Fruit fly (Drosophila melanogaster): Measurements from ENCODE around the gene primo-1.
A peak's percentile ranks its signal among the peaks of the same experiment; 100 is the strongest.

The primo-1 gene

DNA sequence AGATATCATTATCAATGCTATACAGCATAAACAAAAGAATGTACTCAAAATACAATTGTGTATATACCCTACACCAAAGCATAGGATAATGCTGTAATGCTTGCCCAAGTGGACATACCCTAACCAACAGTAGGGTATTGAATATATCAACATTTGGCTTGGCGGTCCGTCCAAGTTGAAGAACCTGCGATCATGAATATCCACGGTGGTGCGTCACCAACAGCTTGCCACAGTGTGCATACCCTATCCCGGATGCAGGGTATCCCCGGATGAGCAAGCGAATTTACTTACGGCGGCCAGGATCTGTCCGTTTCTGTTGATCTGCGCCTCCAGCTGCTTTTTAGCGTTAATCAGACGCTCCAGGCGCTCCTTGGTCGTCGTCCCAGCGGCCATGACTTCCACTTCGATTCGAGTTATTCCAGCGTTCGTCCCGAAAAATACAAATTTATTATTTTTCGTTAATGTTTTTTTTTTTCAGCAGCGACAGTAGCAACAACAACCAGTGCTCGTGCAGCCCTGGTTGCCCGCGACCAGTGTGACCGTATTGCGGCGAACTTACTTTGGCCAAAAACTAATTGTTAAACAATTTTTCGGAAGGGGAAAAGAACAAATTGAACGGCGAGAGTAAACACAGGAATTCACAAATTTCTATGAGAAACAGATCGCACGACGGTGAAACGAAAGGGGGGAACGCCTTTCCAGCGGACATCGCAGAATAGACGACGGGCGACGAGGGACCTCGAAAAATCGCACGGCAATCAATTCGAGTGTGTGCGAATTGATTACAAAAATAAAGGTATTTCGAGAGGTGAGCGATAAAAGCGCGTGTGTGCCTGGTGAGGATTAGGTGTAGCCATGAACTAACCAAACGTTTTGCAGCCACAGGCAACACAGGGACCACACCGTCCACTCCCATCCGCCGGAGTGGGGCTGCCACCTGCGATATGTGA, 35.2 kb downstream of the primo-1 start, which contains the start of the genes Lkb1 and CG9588 (continued):
- TF ChIP-seq Drgx (GFP tag; IDR thresholded peaks at IDR 0.05) (peak; percentile 91), crc (GFP tag; optimal IDR thresholded peaks at IDR 0.05) (no peak), wdn (GFP tag; IDR thresholded peaks at IDR 0.05) (peak; percentile 67), aop (GFP tag; IDR thresholded peaks at IDR 0.05) (no peak), CG1647 (GFP tag; optimal IDR thresholded peaks at IDR 0.05) (no peak), croc (GFP tag; conservative IDR thresholded peaks at IDR 0.05) (no peak; the same call in 2 of the 3 replicates), Doc2 (GFP tag; IDR thresholded peaks at IDR 0.05) (no peak), Vsx1 (GFP tag; optimal IDR thresholded peaks at IDR 0.05) (no peak), Dref (GFP tag; IDR thresholded peaks at IDR 0.05) (no peak), disco-r (GFP tag; optimal IDR thresholded peaks at IDR 0.05) (peak; percentile 8), CG12769 (tag; optimal IDR thresholded peaks at IDR 0.05) (no peak), peb (GFP tag; IDR thresholded peaks at IDR 0.05) (peak; percentile 66), cg (GFP tag; optimal IDR thresholded peaks at IDR 0.05) (no peak), CG13775 (GFP tag; optimal IDR thresholded peaks at IDR 0.05) (peak; percentile 38), Atf-2 (GFP tag; optimal IDR thresholded peaks at IDR 0.05) (peak; percentile 35), Gsc (GFP tag; IDR thresholded peaks at IDR 0.05) (peak; percentile 56), chn (GFP tag; optimal IDR thresholded peaks at IDR 0.05) (peak; percentile 49), CG17829 (tag; optimal IDR thresholded peaks at IDR 0.05) (no peak), Dek (tag; optimal IDR thresholded peaks at IDR 0.05) (no peak), pita (GFP tag; optimal IDR thresholded peaks at IDR 0.05) (no peak), shn (GFP tag; optimal IDR thresholded peaks at IDR 0.05) (peak; percentile 45), CG2875 (GFP tag; optimal IDR thresholded peaks at IDR 0.05) (peak; percentile 25), CG34376 (GFP tag; optimal IDR thresholded peaks at IDR 0.05) (no peak), Six4 (GFP tag; optimal IDR thresholded peaks at IDR 0.05) (no peak), CG12744 (GFP tag; optimal IDR thresholded peaks at IDR 0.05) (no peak), cas (GFP tag; IDR thresholded peaks at IDR 0.05) (peak; percentile 21; the same call in 1 of the 2 replicates), E2f1 (GFP tag; IDR thresholded peaks at IDR 0.05) (peak; percentile 73), Abd-B (GFP tag; optimal IDR thresholded peaks at IDR 0.05) (peak; percentile 55), CG30020 (tag; optimal IDR thresholded peaks at IDR 0.05) (no peak), CG32767 (GFP tag; IDR thresholded peaks at IDR 0.05) (peak; percentile 53; the same call in 1 of the 2 replicates), HLHmδ (GFP tag; optimal IDR thresholded peaks at IDR 0.05) (no peak), Lim3 (GFP tag; IDR thresholded peaks at IDR 0.05) (no peak), CG3726 (GFP tag; IDR thresholded peaks at IDR 0.05) (peak; percentile 64; the same call in 1 of the 3 replicates), CG32772 (GFP tag; IDR thresholded peaks at IDR 0.05) (peak; percentile 66), nau (GFP tag; optimal IDR thresholded peaks at IDR 0.05) (no peak), wor (GFP tag; IDR thresholded peaks at IDR 0.05) (peak; percentile 41; the same call in 1 of the 2 replicates), CG2120 (GFP tag; optimal IDR thresholded peaks at IDR 0.05) (peak; percentile 72), CG8281 (tag; optimal IDR thresholded peaks at IDR 0.05) (no peak), Aef1 (GFP tag; IDR thresholded peaks at IDR 0.05) (peak; percentile 65), gem (tag; optimal IDR thresholded peaks at IDR 0.05) (no peak), dm (GFP tag; optimal IDR thresholded peaks at IDR 0.05) (peak; percentile 13), Ptx1 (GFP tag; IDR thresholded peaks at IDR 0.05) (peak; percentile 83), br (optimal IDR thresholded peaks at IDR 0.05) (no peak), CG13296 (GFP tag; optimal IDR thresholded peaks at IDR 0.05) (no peak), Dip2 (GFP tag; IDR thresholded peaks at IDR 0.05) (no peak), Sin3A (optimal IDR thresholded peaks at IDR 0.05) (peak; percentile 33), ttk (GFP tag; IDR thresholded peaks at IDR 0.05) (peak; percentile 83), danr (GFP tag; IDR thresholded peaks at IDR 0.05) (no peak), dpn (GFP tag; optimal IDR thresholded peaks at IDR 0.05) (peak; percentile 41 to 60), Blimp-1 (GFP tag; optimal IDR thresholded peaks at IDR 0.05) (no peak)
